Worm (Caenorhabditis elegans): ENCODE results near the gene ZC21.6.

Gene ZC21.6

DNA sequence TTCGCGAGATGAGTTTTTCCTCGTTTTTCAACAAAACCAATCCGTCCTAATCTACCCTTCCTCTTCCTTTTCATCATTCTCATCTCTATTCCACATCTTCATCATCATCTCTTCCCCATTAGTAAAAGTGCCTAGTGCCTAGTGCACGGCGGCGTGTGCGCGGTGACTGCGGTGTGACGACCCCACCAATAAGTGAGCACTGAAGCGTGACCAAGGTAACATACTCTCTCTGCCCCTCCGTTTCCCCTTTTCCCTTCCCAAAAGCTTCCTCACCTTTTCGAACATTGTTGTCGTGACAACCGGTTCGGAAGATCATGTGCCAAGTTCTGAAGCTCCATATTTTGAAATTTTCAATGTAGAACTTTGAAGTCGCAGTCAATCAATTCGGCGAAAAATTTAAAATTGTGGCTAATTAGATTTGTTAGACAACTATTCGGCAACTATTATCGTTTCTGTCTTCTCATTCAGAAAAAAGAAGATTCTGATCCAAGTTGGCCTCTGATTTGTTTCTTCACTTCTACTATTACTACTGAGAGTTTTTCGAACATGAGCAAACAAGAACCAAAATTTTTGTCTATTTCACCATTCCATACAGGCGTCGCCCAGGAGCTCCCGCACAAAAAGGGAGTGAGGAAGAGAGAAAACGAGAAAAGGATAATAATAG, 33.0 kb downstream of the ZC21.6 start:
- TF ChIP-seq lin-13 (tag; optimal IDR thresholded peaks at IDR 0.05): peak; percentile 4
- no peak for TF ChIP-seq elt-1 (tag; optimal IDR thresholded peaks at IDR 0.05; ENCODE audit: borderline replicate concordance, insufficient read depth)
- TF ChIP-seq mls-2 (tag; optimal IDR thresholded peaks at IDR 0.05): peak; percentile 4
- no peak for TF ChIP-seq M03D4.4 (tag; optimal IDR thresholded peaks at IDR 0.05)
- no peak for TF ChIP-seq cnd-1 (tag; optimal IDR thresholded peaks at IDR 0.05)
- TF ChIP-seq blmp-1 (tag; optimal IDR thresholded peaks at IDR 0.05): no peak
- no peak for TF ChIP-seq sem-2 (GFP tag; optimal IDR thresholded peaks at IDR 0.05)

DNA sequence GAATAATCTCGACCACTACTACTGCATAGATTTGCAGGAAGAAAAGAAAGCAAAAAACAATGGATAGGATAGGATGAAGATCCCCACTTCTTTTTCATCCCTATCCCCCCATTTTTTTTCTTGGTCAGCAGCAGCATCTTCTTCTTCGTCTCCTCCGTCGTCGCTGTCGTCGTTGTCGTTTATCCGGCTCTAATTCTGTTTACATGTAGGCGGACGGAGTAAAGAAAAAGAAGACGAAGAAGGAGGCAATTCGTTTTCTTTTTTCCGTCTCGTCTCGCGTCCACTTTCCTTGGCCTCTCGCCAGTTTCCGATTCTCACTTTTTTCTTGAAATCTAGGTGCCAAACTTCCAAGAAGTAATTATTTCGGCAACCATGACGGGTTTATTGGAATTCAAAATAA, 33.7 kb downstream of the ZC21.6 start:
- TF ChIP-seq ztf-11 (tag; optimal IDR thresholded peaks at IDR 0.05) (no peak), sem-2 (GFP tag; optimal IDR thresholded peaks at IDR 0.05) (no peak), lsy-2 (tag; optimal IDR thresholded peaks at IDR 0.05) (no peak), lin-32 (GFP tag; optimal IDR thresholded peaks at IDR 0.05) (no peak), nhr-237 (tag; optimal IDR thresholded peaks at IDR 0.05) (no peak), cnd-1 (tag; optimal IDR thresholded peaks at IDR 0.05) (no peak), ces-1 (GFP tag; optimal IDR thresholded peaks at IDR 0.05) (peak; percentile 82), ceh-83 (GFP tag; optimal IDR thresholded peaks at IDR 0.05) (no peak), nhr-2 (tag; optimal IDR thresholded peaks at IDR 0.05) (no peak)

DNA sequence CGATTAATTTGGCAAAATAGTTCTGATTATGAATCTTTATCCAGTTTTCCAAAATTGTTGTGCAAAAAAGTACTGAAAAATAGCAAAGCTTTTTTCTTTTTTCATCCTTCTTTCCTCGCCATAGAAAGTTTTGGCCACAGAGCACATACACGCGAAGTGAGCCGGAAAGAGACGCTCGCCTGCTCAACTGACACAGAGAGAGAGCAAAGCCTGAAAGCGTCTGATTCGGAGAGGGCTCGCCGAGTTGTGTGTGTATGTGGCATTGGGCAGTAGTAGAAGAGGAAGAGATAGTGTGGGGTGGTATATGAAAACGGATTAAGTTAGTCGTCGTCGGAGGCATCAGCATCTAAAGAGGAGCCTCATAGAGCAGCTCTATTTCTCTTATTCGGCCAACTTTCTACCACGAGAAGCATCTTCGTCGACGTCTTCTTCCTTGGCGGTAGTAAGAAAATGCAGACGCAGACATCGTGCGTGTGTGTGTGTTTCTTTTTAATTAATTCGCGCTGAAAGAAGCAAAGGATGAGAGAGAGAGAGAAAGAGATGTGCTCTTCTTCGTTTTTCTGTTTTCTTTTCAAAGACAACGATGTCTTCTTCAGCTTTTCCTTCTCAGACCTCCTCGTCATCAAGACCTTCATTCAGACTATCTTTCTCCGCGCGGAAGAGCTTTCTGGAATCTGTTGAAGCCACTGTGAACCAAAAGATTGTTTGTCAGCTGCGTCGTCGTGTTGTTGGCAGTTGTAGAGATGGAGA, 35.6 kb downstream of the ZC21.6 start:
- TF ChIP-seq unc-39 (tag; optimal IDR thresholded peaks at IDR 0.05) (no peak), nhr-12 (tag; optimal IDR thresholded peaks at IDR 0.05) (no peak), nhr-2 (tag; optimal IDR thresholded peaks at IDR 0.05) (no peak), lin-32 (GFP tag; optimal IDR thresholded peaks at IDR 0.05) (no peak), hlh-1 (tag; optimal IDR thresholded peaks at IDR 0.05) (no peak), ces-1 (GFP tag; optimal IDR thresholded peaks at IDR 0.05) (peak; percentile 95), elt-3 (tag; optimal IDR thresholded peaks at IDR 0.05) (no peak), drap-1 (GFP tag; optimal IDR thresholded peaks at IDR 0.05) (no peak), mls-2 (tag; optimal IDR thresholded peaks at IDR 0.05) (peak; percentile 36), snpc-4 (tag; optimal IDR thresholded peaks at IDR 0.05) (no peak), bed-3 (GFP tag; optimal IDR thresholded peaks at IDR 0.05) (no peak)

DNA sequence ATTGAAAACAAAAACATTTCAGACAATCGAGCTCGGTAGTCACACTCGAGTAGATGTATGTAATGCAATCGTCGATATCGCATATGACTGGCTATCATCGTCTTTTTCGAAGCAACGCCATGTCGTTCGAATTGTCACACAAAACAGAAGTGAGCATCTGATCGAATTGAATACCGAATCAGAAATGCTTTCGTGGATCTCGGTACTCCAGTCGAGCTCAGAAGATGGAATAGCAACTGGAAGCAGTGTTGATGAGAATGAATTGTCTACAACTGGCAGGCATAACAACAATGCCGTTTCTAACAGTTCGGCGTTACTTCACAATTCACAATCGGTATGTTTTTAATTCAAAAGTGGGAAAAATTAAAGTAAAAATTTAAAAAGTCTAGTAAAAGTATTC, 36.2 kb downstream of the ZC21.6 start:
- no peak for TF ChIP-seq elt-1 (tag; optimal IDR thresholded peaks at IDR 0.05; ENCODE audit: borderline replicate concordance, insufficient read depth)

DNA sequence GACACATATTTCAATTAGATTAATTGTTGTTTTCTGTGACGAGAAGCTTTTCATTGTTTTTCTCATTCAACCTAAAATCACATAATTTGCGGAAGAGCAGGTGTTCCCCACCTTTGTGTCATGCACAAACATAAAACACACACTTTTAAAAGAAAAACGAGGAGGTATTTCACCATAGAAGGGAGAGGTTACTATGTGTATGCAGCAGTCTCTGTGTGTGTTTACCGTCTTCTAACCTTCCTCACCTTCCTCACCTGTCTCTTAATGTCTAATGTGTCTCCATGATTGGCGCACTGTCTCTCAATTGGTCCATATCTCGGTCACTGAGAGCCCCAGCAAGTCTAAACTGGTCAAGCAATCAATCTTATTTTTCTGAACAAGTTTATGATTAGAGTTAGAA, 39.1 kb downstream of the ZC21.6 start:
- peak; percentile 68 for TF ChIP-seq nhr-2 (tag; optimal IDR thresholded peaks at IDR 0.05)
- TF ChIP-seq elt-3 (tag; optimal IDR thresholded peaks at IDR 0.05): no peak
- TF ChIP-seq unc-39 (tag; optimal IDR thresholded peaks at IDR 0.05): no peak
- no peak for TF ChIP-seq unc-62 (GFP tag; optimal IDR thresholded peaks at IDR 0.05)
- no peak for TF ChIP-seq zip-8 (tag; optimal IDR thresholded peaks at IDR 0.05)
- peak; percentile 72 for TF ChIP-seq lin-32 (GFP tag; optimal IDR thresholded peaks at IDR 0.05)

DNA sequence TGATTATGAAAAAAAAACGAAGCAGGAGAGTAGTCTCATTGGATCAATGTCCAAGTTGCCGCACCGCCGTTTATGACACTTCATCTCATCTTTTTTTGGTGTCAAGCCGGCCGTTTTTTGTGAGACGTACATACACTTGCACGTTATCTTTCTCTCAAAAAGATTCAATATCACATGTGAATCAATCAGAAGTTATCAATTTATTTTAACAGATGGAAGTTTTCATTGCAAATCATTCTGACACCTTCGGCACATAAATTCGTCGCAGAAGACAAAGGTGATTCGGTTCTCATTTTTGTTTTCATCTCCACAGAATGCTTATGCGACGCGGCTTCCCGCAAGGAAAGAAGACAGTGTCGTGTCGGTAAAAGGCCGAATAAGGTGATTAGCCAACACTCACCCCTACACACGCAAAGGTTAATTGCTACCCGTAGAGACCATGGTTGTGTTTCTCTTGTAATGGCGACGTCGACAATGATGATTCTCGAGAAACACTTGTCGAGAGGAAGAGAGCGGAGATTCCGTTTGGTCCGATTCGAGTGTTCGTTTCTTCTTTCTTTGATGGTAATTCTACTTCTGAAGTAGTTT, 41.1 kb downstream of the ZC21.6 start:
- TF ChIP-seq ham-2 (GFP tag; optimal IDR thresholded peaks at IDR 0.05) (peak; percentile 68), M03D4.4 (tag; optimal IDR thresholded peaks at IDR 0.05) (no peak), mep-1 (tag; optimal IDR thresholded peaks at IDR 0.05) (no peak), blmp-1 (tag; optimal IDR thresholded peaks at IDR 0.05) (no peak), nhr-2 (tag; optimal IDR thresholded peaks at IDR 0.05) (peak; percentile 68), ceh-43 (GFP tag; optimal IDR thresholded peaks at IDR 0.05) (no peak), snpc-4 (tag; optimal IDR thresholded peaks at IDR 0.05) (no peak), nhr-76 (tag; optimal IDR thresholded peaks at IDR 0.05) (no peak)

Measured in whole organism, mixed stage, embryonic.